Fruit fly (Drosophila melanogaster) whole organism, embryonic: ENCODE measurements around the gene CG17839.

Source experiments
- Atf3 ChIP-seq: fragments of 200-800 bp; sonication (Bioruptor generic); optimal IDR thresholded peaks from 3 replicates; lab custom pipeline; 2016; ENCODE audit warnings: missing biosample characterization, missing genetic modification characterization
- B-H2 ChIP-seq: fragments of 200-800 bp; sonication (Bioruptor generic); optimal IDR thresholded peaks from 2 replicates; lab custom pipeline; 2018; ENCODE audit warnings: missing biosample characterization, mild to moderate bottlenecking, missing genetic modification characterization
- Blimp-1 ChIP-seq: fragments of 200-800 bp; sonication (Bioruptor generic); optimal IDR thresholded peaks from 3 replicates; lab custom pipeline; 2018; ENCODE audit warnings: missing biosample characterization, missing genetic modification characterization, mild to moderate bottlenecking, moderate library complexity, missing genetic modification reagents
- C15 ChIP-seq: fragments of 200-800 bp; sonication (Bioruptor generic); IDR thresholded peaks from 3 replicates; pipeline ENCODE4 v1.3.6; 2022; ENCODE audit warnings: missing biosample characterization, missing genetic modification characterization
- CG10209 ChIP-seq: fragments of 200-800 bp; sonication (Bioruptor generic); optimal IDR thresholded peaks from 3 replicates; lab custom pipeline; 2017; ENCODE audit warnings: missing biosample characterization, mild to moderate bottlenecking, missing genetic modification characterization, missing genetic modification reagents
- CG10366 ChIP-seq: fragments of 200-800 bp; sonication (Bioruptor generic); IDR thresholded peaks from 2 replicates; pipeline ENCODE4 v1.3.6; 2022; ENCODE audit warnings: missing biosample characterization, missing genetic modification characterization
- CG11504 ChIP-seq: fragments of 200-800 bp; sonication (Bioruptor generic); optimal IDR thresholded peaks from 3 replicates; lab custom pipeline; 2019; ENCODE audit warnings: missing biosample characterization, mild to moderate bottlenecking, missing genetic modification characterization, moderate library complexity
- CG14667 ChIP-seq: fragments of 200-800 bp; sonication (Bioruptor generic); IDR thresholded peaks from 2 replicates; pipeline ENCODE4 v1.3.6; 2022; ENCODE audit warnings: missing biosample characterization, missing genetic modification characterization
- CG17612 ChIP-seq: fragments of 200-800 bp; sonication (Bioruptor generic); IDR thresholded peaks from 2 replicates; pipeline ENCODE4 v1.3.6; 2022; ENCODE audit warnings: missing biosample characterization, missing genetic modification characterization
- CG17829 ChIP-seq: fragments of 200-800 bp; optimal IDR thresholded peaks from 2 replicates; lab custom pipeline; 2019; ENCODE audit warnings: missing biosample characterization, mild to moderate bottlenecking, missing genetic modification characterization, moderate library complexity
- CG2120 ChIP-seq: fragments of 200-800 bp; sonication (Bioruptor generic); optimal IDR thresholded peaks from 3 replicates; lab custom pipeline; 2016; ENCODE audit warnings: missing biosample characterization, missing genetic modification characterization
- CG2875 ChIP-seq: fragments of 200-800 bp; sonication (Bioruptor generic); optimal IDR thresholded peaks from 2 replicates; lab custom pipeline; 2017; ENCODE audit warnings: missing biosample characterization, mild to moderate bottlenecking, missing genetic modification characterization, missing genetic modification reagents
- CG31441 ChIP-seq: fragments of 200-800 bp; sonication (Bioruptor generic); IDR thresholded peaks from 2 replicates; pipeline ENCODE4 v1.3.6; 2022; ENCODE audit warnings: missing biosample characterization, missing genetic modification characterization
- CG34376 ChIP-seq: fragments of 200-800 bp; sonication (Bioruptor generic); optimal IDR thresholded peaks from 2 replicates; lab custom pipeline; 2018; ENCODE audit warnings: missing biosample characterization, mild to moderate bottlenecking, missing genetic modification characterization
- CG34422 ChIP-seq: fragments of 200-800 bp; sonication (Bioruptor generic); IDR thresholded peaks from 3 replicates; pipeline ENCODE4 v1.3.6; 2022; ENCODE audit warnings: missing biosample characterization, missing genetic modification characterization
- CG3838 ChIP-seq: fragments of 200-800 bp; sonication (Bioruptor generic); optimal IDR thresholded peaks from 3 replicates; lab custom pipeline; 2016; ENCODE audit warnings: missing biosample characterization, missing genetic modification characterization
- CG6272 ChIP-seq: fragments of 200-800 bp; sonication (Bioruptor generic); IDR thresholded peaks from 2 replicates; pipeline ENCODE4 v1.3.6; 2022; ENCODE audit warnings: missing biosample characterization, missing genetic modification characterization
- CG7556 ChIP-seq: fragments of 200-800 bp; sonication (Bioruptor generic); optimal IDR thresholded peaks from 2 replicates; lab custom pipeline; 2017; ENCODE audit warnings: missing biosample characterization, mild to moderate bottlenecking, missing genetic modification characterization
- CG7928 ChIP-seq: fragments of 200-800 bp; sonication (Bioruptor generic); optimal IDR thresholded peaks from 2 replicates; lab custom pipeline; 2017; ENCODE audit warnings: missing biosample characterization, mild to moderate bottlenecking, missing genetic modification characterization
- CG9932 ChIP-seq: fragments of 200-800 bp; sonication (Bioruptor generic); IDR thresholded peaks from 2 replicates; pipeline ENCODE4 v1.3.6; 2022; ENCODE audit warnings: missing biosample characterization, missing genetic modification characterization
- Ets65A ChIP-seq: fragments of 200-800 bp; sonication (Bioruptor generic); peaks from one replicate; lab custom pipeline; 2016; ENCODE audit warnings: missing biosample characterization, missing genetic modification characterization
- H15 ChIP-seq: fragments of 200-800 bp; sonication (Bioruptor generic); IDR thresholded peaks from 3 replicates; pipeline ENCODE4 v1.3.6; 2022; ENCODE audit warnings: missing biosample characterization, missing genetic modification characterization
- HLH3B ChIP-seq: fragments of 200-800 bp; sonication (Bioruptor generic); IDR thresholded peaks from 2 replicates; pipeline ENCODE4 v1.3.6; 2022; ENCODE audit warnings: missing biosample characterization, missing genetic modification characterization
- HLH54F ChIP-seq: fragments of 200-800 bp; sonication (Bioruptor generic); optimal IDR thresholded peaks from 3 replicates; lab custom pipeline; 2016; ENCODE audit warnings: missing biosample characterization, missing genetic modification characterization
- Mrtf ChIP-seq: fragments of 200-800 bp; sonication (Bioruptor generic); IDR thresholded peaks from 3 replicates; pipeline ENCODE4 v1.3.6; 2022; ENCODE audit warnings: missing biosample characterization, missing genetic modification characterization
- Myb ChIP-seq: fragments of 200-800 bp; sonication (Bioruptor generic); optimal IDR thresholded peaks from 2 replicates; lab custom pipeline; 2016; ENCODE audit warnings: missing biosample characterization, missing genetic modification characterization
- Tbp ChIP-seq: fragments of >200 bp; optimal IDR thresholded peaks from 2 replicates; lab custom pipeline; 2018; ENCODE audit warnings: missing biosample characterization, missing genetic modification characterization
- Xbp1 ChIP-seq: fragments of 200-800 bp; sonication (Bioruptor generic); optimal IDR thresholded peaks from 3 replicates; lab custom pipeline; 2016; ENCODE audit warnings: missing biosample characterization, mild to moderate bottlenecking, missing genetic modification characterization
- ap ChIP-seq: fragments of 200-800 bp; sonication (Bioruptor generic); IDR thresholded peaks from 2 replicates; pipeline ENCODE4 v1.3.6; 2022; ENCODE audit warnings: missing biosample characterization, missing genetic modification characterization
- ase ChIP-seq: fragments of 200-800 bp; sonication (Bioruptor generic); IDR thresholded peaks from 3 replicates; pipeline ENCODE4 v1.3.6; 2022; ENCODE audit warnings: missing biosample characterization, missing genetic modification characterization
- bcd ChIP-seq: fragments of 200-800 bp; sonication (Bioruptor generic); optimal IDR thresholded peaks from 2 replicates; lab custom pipeline; 2017; ENCODE audit warnings: missing biosample characterization, mild to moderate bottlenecking, missing genetic modification characterization
- bsh ChIP-seq, 2 experiments: fragments of 200-800 bp; sonication (Bioruptor generic); optimal IDR thresholded peaks; 2 replicates each; lab custom pipeline; 2017 to 2018; ENCODE audit warnings: mild to moderate bottlenecking in 2 of 2, missing biosample characterization in 2 of 2, missing genetic modification characterization in 2 of 2, moderate library complexity in 1 of 2
- btn ChIP-seq: fragments of 200-800 bp; sonication (Bioruptor generic); optimal IDR thresholded peaks from 2 replicates; lab custom pipeline; 2016; ENCODE audit warnings: missing biosample characterization, missing genetic modification characterization
- caup ChIP-seq: fragments of 200-800 bp; sonication (Bioruptor generic); optimal IDR thresholded peaks from 3 replicates; lab custom pipeline; 2017; ENCODE audit warnings: missing biosample characterization, mild to moderate bottlenecking, missing genetic modification characterization, moderate library complexity; ENCODE audit not compliant: severe bottlenecking
- cg ChIP-seq: fragments of 200-800 bp; sonication (Bioruptor generic); optimal IDR thresholded peaks from 3 replicates; lab custom pipeline; 2019; ENCODE audit warnings: missing biosample characterization, mild to moderate bottlenecking, missing genetic modification characterization, moderate library complexity
- chif ChIP-seq, 2 experiments: fragments of 200-800 bp; sonication (Bioruptor generic); optimal IDR thresholded peaks; 3 replicates each; lab custom pipeline; 2016; ENCODE audit warnings: missing biosample characterization in 2 of 2, missing genetic modification characterization in 2 of 2
- croc ChIP-seq: fragments of 200-800 bp; sonication (Bioruptor generic); conservative IDR thresholded peaks from 3 replicates; pipeline ENCODE4 v1.3.6; 2022; ENCODE audit warnings: missing biosample characterization, missing genetic modification characterization
- crp ChIP-seq, 2 experiments: fragments of 200-800 bp; sonication (Bioruptor generic); optimal IDR thresholded peaks; 2 replicates in 1 of 2; 3 replicates in 1 of 2; lab custom pipeline; 2017; ENCODE audit warnings: missing biosample characterization in 2 of 2, missing genetic modification characterization in 2 of 2, mild to moderate bottlenecking in 1 of 2, moderate library complexity in 1 of 2
- da ChIP-seq: fragments of 200-800 bp; sonication (Bioruptor generic); optimal IDR thresholded peaks from 2 replicates; lab custom pipeline; 2016; ENCODE audit warnings: missing biosample characterization, missing genetic modification characterization
- esg ChIP-seq: fragments of 200-800 bp; sonication (Bioruptor generic); conservative IDR thresholded peaks from 2 replicates; pipeline ENCODE4 v1.3.6; 2022; ENCODE audit warnings: missing biosample characterization, missing genetic modification characterization
- jigr1 ChIP-seq: fragments of 200-800 bp; sonication (Bioruptor generic); IDR thresholded peaks from 3 replicates; pipeline ENCODE4 v1.3.6; 2022; ENCODE audit warnings: missing biosample characterization, missing genetic modification characterization
- jumu ChIP-seq: fragments of 200-800 bp; sonication (Bioruptor generic); optimal IDR thresholded peaks from 3 replicates; lab custom pipeline; 2016; ENCODE audit warnings: missing biosample characterization, missing genetic modification characterization
- lbe ChIP-seq: fragments of 200-800 bp; sonication (Bioruptor generic); optimal IDR thresholded peaks from 2 replicates; lab custom pipeline; 2016; ENCODE audit warnings: missing biosample characterization, mild to moderate bottlenecking, missing genetic modification characterization
- phol ChIP-seq: fragments of 200-800 bp; sonication (Bioruptor generic); optimal IDR thresholded peaks from 3 replicates; lab custom pipeline; 2018; ENCODE audit warnings: missing biosample characterization, mild to moderate bottlenecking, missing genetic modification characterization, moderate library complexity
- pzg ChIP-seq: fragments of 200-800 bp; sonication (Bioruptor generic); optimal IDR thresholded peaks from 3 replicates; lab custom pipeline; 2018; ENCODE audit warnings: missing biosample characterization, mild to moderate bottlenecking, missing genetic modification characterization, moderate library complexity
- row ChIP-seq: fragments of 200-800 bp; sonication (Bioruptor generic); IDR thresholded peaks from 3 replicates; pipeline ENCODE4 v1.3.6; 2022; ENCODE audit warnings: missing biosample characterization, missing genetic modification characterization
- run ChIP-seq: fragments of 200-800 bp; sonication (Bioruptor generic); optimal IDR thresholded peaks from 3 replicates; lab custom pipeline; 2018; ENCODE audit warnings: missing biosample characterization, mild to moderate bottlenecking, missing genetic modification characterization
- sens ChIP-seq: fragments of 200-800 bp; sonication (Bioruptor generic); peaks from one replicate; lab custom pipeline; 2016; ENCODE audit warnings: missing biosample characterization, missing genetic modification characterization
- sr ChIP-seq: fragments of 200-800 bp; sonication (Bioruptor generic); IDR thresholded peaks from 3 replicates; pipeline ENCODE4 v1.3.6; 2022; ENCODE audit warnings: missing biosample characterization, missing genetic modification characterization
- tio ChIP-seq: fragments of 200-800 bp; sonication (Bioruptor generic); optimal IDR thresholded peaks from 2 replicates; lab custom pipeline; 2017; ENCODE audit warnings: missing biosample characterization, missing genetic modification characterization, inconsistent platforms
- usp ChIP-seq: fragments of >200 bp; optimal IDR thresholded peaks from 2 replicates; lab custom pipeline; 2017; ENCODE audit warnings: missing biosample characterization, missing genetic modification characterization
- zfh1 ChIP-seq: fragments of 200-800 bp; sonication (Bioruptor generic); IDR thresholded peaks from 3 replicates; pipeline ENCODE4 v1.3.6; 2022; ENCODE audit warnings: missing biosample characterization, missing genetic modification characterization

Gene CG17839

dm6 chr3L:14785492-14785916 is 19.4 kb upstream of the CG17839 start:
- no peak for TF ChIP-seq Tbp
- no peak for TF ChIP-seq CG6272 (GFP tag; lab: Robert Waterston, UW)
- TF ChIP-seq C15 (GFP tag; lab: Robert Waterston, UW): no peak
- TF ChIP-seq CG7556: no peak
- TF ChIP-seq cg (GFP tag; lab: Kevin White, UChicago): peak; percentile 76
- TF ChIP-seq row: peak; percentile 56
- TF ChIP-seq CG7928 (GFP tag; lab: Kevin White, UChicago): no peak
- TF ChIP-seq HLH54F (GFP tag; lab: Kevin White, UChicago): no peak
- no peak for TF ChIP-seq B-H2 (GFP tag; lab: Kevin White, UChicago)
- no peak for TF ChIP-seq jumu (GFP tag; lab: Kevin White, UChicago)
- peak in 1 of 2 experiments; percentile 63 for TF ChIP-seq crp (GFP tag; optimal IDR thresholded peaks at IDR 0.05; lab: Kevin White, UChicago)
- TF ChIP-seq esg: no peak
- TF ChIP-seq CG9932: peak; percentile 27; the same call in 1 of the 2 replicates
- peak; percentile 30 for TF ChIP-seq sens (GFP tag; lab: Kevin White, UChicago)
- TF ChIP-seq jigr1 (GFP tag; lab: Robert Waterston, UW): no peak
- no peak for TF ChIP-seq Blimp-1 (GFP tag; lab: Kevin White, UChicago)
- TF ChIP-seq CG2120 (GFP tag; lab: Kevin White, UChicago): peak; percentile 19
- no peak for TF ChIP-seq Xbp1 (GFP tag; lab: Kevin White, UChicago)
- TF ChIP-seq Mrtf: peak; percentile 52; the same call in 1 of the 3 replicates
- no peak for TF ChIP-seq H15 (GFP tag; lab: Robert Waterston, UW)
- no peak for TF ChIP-seq Atf3 (GFP tag; lab: Kevin White, UChicago)
- peak; percentile 32 for TF ChIP-seq tio (GFP tag; lab: Kevin White, UChicago)
- peak; percentile 31 for TF ChIP-seq CG10366 (GFP tag; lab: Robert Waterston, UW)
- peak; percentile 35 for TF ChIP-seq CG11504 (tag; lab: Kevin White, UChicago)
- TF ChIP-seq caup (GFP tag; lab: Kevin White, UChicago): no peak
- no peak for TF ChIP-seq bcd (GFP tag; lab: Kevin White, UChicago)
- TF ChIP-seq sr (GFP tag; lab: Robert Waterston, UW): peak; percentile 64; the same call in 2 of the 3 replicates
- TF ChIP-seq chif (GFP tag; optimal IDR thresholded peaks at IDR 0.05; lab: Kevin White, UChicago): no peak
- no peak for TF ChIP-seq CG10209
- no peak for TF ChIP-seq CG2875 (GFP tag; lab: Kevin White, UChicago)
- no peak for TF ChIP-seq CG3838 (GFP tag; lab: Kevin White, UChicago)
- TF ChIP-seq da (GFP tag; lab: Kevin White, UChicago): no peak
- TF ChIP-seq Ets65A (GFP tag; lab: Kevin White, UChicago): peak; percentile 77
- TF ChIP-seq CG17829 (tag; lab: Kevin White, UChicago): no peak
- no peak for TF ChIP-seq zfh1 (GFP tag; lab: Robert Waterston, UW)
- peak; percentile 4 for TF ChIP-seq phol (tag; lab: Kevin White, UChicago)
- 0 out of 2 replicates have a peak, but pooled peaks have one; percentile 27 for TF ChIP-seq HLH3B (GFP tag; lab: Robert Waterston, UW)
- no peak for TF ChIP-seq croc
- peak; percentile 51; the same call in 1 of the 3 replicates for TF ChIP-seq ase (GFP tag; lab: Robert Waterston, UW)
- no peak for TF ChIP-seq CG17612
- TF ChIP-seq Myb (GFP tag; lab: Kevin White, UChicago): no peak
- TF ChIP-seq CG34376 (GFP tag; lab: Kevin White, UChicago): no peak
- TF ChIP-seq ap (GFP tag; lab: Robert Waterston, UW): no peak
- peak in 1 of 2 experiments; percentile 27 for TF ChIP-seq bsh (GFP tag; optimal IDR thresholded peaks at IDR 0.05; lab: Kevin White, UChicago)
- no peak for TF ChIP-seq usp (GFP tag; lab: Kevin White, UChicago)
- peak; percentile 13; the same call in 1 of the 2 replicates for TF ChIP-seq CG14667 (GFP tag; lab: Robert Waterston, UW)
- TF ChIP-seq CG34422 (GFP tag; lab: Robert Waterston, UW): peak; percentile 44; the same call in 1 of the 3 replicates
- peak; percentile 5 for TF ChIP-seq lbe (GFP tag; lab: Kevin White, UChicago)
- TF ChIP-seq run (tag; lab: Kevin White, UChicago): no peak
- TF ChIP-seq btn: no peak
- TF ChIP-seq CG31441 (GFP tag; lab: Robert Waterston, UW): no peak
- TF ChIP-seq pzg (GFP tag; lab: Kevin White, UChicago): no peak
